Fruit fly (Drosophila melanogaster): ENCODE results near the gene ko.

Gene ko

dm6 chr3L:21031093-21031930 is 99.6 kb downstream of the ko start, which contains the start of the genes CG10584 and Polr3E (continued):
- TF ChIP-seq fd59A (GFP tag; optimal IDR thresholded peaks at IDR 0.05) (peak; percentile 80), Hr39 (GFP tag; optimal IDR thresholded peaks at IDR 0.05) (peak; percentile 65), dac (GFP tag; optimal IDR thresholded peaks at IDR 0.05) (peak; percentile 94), CG9139 (GFP tag; optimal IDR thresholded peaks at IDR 0.05) (peak; percentile 85), ss (GFP tag; optimal IDR thresholded peaks at IDR 0.05) (peak; percentile 91 to 95), CG6276 (GFP tag; optimal IDR thresholded peaks at IDR 0.05) (peak; percentile 96), CG4318 (GFP tag; optimal IDR thresholded peaks at IDR 0.05) (peak; percentile 96), CG15336 (GFP tag; IDR thresholded peaks at IDR 0.05) (peak; percentile 87), dsx (GFP tag; optimal IDR thresholded peaks at IDR 0.05; ENCODE audit: poor library complexity, severe bottlenecking) (peak; percentile 89), CG6163 (GFP tag; IDR thresholded peaks at IDR 0.05) (peak; percentile 79), eg (GFP tag; IDR thresholded peaks at IDR 0.05) (peak; percentile 88), Eip78C (GFP tag) (peak; percentile 95), CG8632 (GFP tag; optimal IDR thresholded peaks at IDR 0.05) (peak; percentile 94), CG11294 (GFP tag; IDR thresholded peaks at IDR 0.05) (peak; percentile 76; the same call in 1 of the 2 replicates), CG6792 (GFP tag; optimal IDR thresholded peaks at IDR 0.05) (peak; percentile 90), CG8119 (GFP tag; IDR thresholded peaks at IDR 0.05) (peak; percentile 91), Lpt (GFP tag; optimal IDR thresholded peaks at IDR 0.05) (peak; percentile 90)

- peak; percentile 83 for TF ChIP-seq CG31627 (GFP tag; optimal IDR thresholded peaks at IDR 0.05)
- TF ChIP-seq CG6163 (GFP tag; IDR thresholded peaks at IDR 0.05) = peak; percentile 78
- peak; percentile 91 for TF ChIP-seq svp (GFP tag)
- peak; percentile 95 for TF ChIP-seq CG6854 (GFP tag; optimal IDR thresholded peaks at IDR 0.05)
- TF ChIP-seq salr (GFP tag; optimal IDR thresholded peaks at IDR 0.05) = peak; percentile 27 to 56
- TF ChIP-seq CG11902 (GFP tag; optimal IDR thresholded peaks at IDR 0.05) = peak; percentile 50
- TF ChIP-seq CG8119 (GFP tag; IDR thresholded peaks at IDR 0.05) = peak; percentile 45; the same call in 2 of the 3 replicates
- TF ChIP-seq topi (GFP tag; optimal IDR thresholded peaks at IDR 0.05) = peak; percentile 42
- TF ChIP-seq Sox102F (GFP tag; optimal IDR thresholded peaks at IDR 0.05) = peak; percentile 30
- peak; percentile 37 for TF ChIP-seq Lpt (GFP tag; optimal IDR thresholded peaks at IDR 0.05)
- TF ChIP-seq CG10631 (GFP tag; optimal IDR thresholded peaks at IDR 0.05) = peak; percentile 74
- peak; percentile 53 for TF ChIP-seq Smox (GFP tag; optimal IDR thresholded peaks at IDR 0.05)
- TF ChIP-seq CG3032 (tag; optimal IDR thresholded peaks at IDR 0.05) = peak; percentile 62
- TF ChIP-seq CG4318 (GFP tag; optimal IDR thresholded peaks at IDR 0.05) = peak; percentile 56
- peak; percentile 26 for TF ChIP-seq dsx (GFP tag; optimal IDR thresholded peaks at IDR 0.05; ENCODE audit: poor library complexity, severe bottlenecking)
- no peak for TF ChIP-seq Eip93F (GFP tag; optimal IDR thresholded peaks at IDR 0.05)
- no peak for TF ChIP-seq spab (GFP tag; optimal IDR thresholded peaks at IDR 0.05)
- peak; percentile 38 for TF ChIP-seq CG34406 (GFP tag; optimal IDR thresholded peaks at IDR 0.05)
- no peak for TF ChIP-seq dac (GFP tag; optimal IDR thresholded peaks at IDR 0.05)
- peak; percentile 32 for TF ChIP-seq CG8319 (GFP tag; optimal IDR thresholded peaks at IDR 0.05)
- TF ChIP-seq CG3919 (GFP tag; optimal IDR thresholded peaks at IDR 0.05) = peak; percentile 71
- peak; percentile 7 for TF ChIP-seq vri (GFP tag; optimal IDR thresholded peaks at IDR 0.05)
- no peak for TF ChIP-seq fd85E (GFP tag; optimal IDR thresholded peaks at IDR 0.05)
- peak; percentile 30; the same call in 1 of the 2 replicates for TF ChIP-seq Gug (GFP tag; IDR thresholded peaks at IDR 0.05)
- TF ChIP-seq Hr4 (GFP tag; optimal IDR thresholded peaks at IDR 0.05) = peak; percentile 74
- TF ChIP-seq Met (GFP tag; optimal IDR thresholded peaks at IDR 0.05) = peak; percentile 60
- peak; percentile 68 for TF ChIP-seq net (GFP tag; optimal IDR thresholded peaks at IDR 0.05)
- TF ChIP-seq CG9139 (GFP tag; optimal IDR thresholded peaks at IDR 0.05) = peak; percentile 49
- TF ChIP-seq Ets21C (GFP tag; optimal IDR thresholded peaks at IDR 0.05) = peak; percentile 44
- TF ChIP-seq fkh (GFP tag; optimal IDR thresholded peaks at IDR 0.05) = peak; percentile 84
- peak; percentile 73 for TF ChIP-seq cyc (GFP tag; optimal IDR thresholded peaks at IDR 0.05)
- TF ChIP-seq Hr38 (GFP tag; optimal IDR thresholded peaks at IDR 0.05) = no peak
- peak; percentile 44 for TF ChIP-seq Sox15 (GFP tag; optimal IDR thresholded peaks at IDR 0.05)
- peak; percentile 33; the same call in 1 of the 2 replicates for TF ChIP-seq CG15336 (GFP tag; IDR thresholded peaks at IDR 0.05)
- TF ChIP-seq CG7368 (GFP tag; optimal IDR thresholded peaks at IDR 0.05) = peak; percentile 48
- TF ChIP-seq Ets96B (tag; optimal IDR thresholded peaks at IDR 0.05) = peak; percentile 41
- TF ChIP-seq CG8632 (GFP tag; optimal IDR thresholded peaks at IDR 0.05) = peak; percentile 20
- TF ChIP-seq CG16779 (tag; optimal IDR thresholded peaks at IDR 0.05) = no peak
- peak; percentile 83 for TF ChIP-seq Eip78C (GFP tag)
Observed at dm6 chr3L:21027657-21028255, 103.2 kb downstream of the ko start, which contains the start of gene Pdss2. TSS of gene Pdss2 (plus strand) at chr3L:21027915.
